Fruit fly (Drosophila melanogaster) whole organism: ENCODE results near the gene Ugt303B2.

Source experiments
- CG8478 ChIP-seq: fragments of >200 bp; optimal IDR thresholded peaks from 2 replicates; lab custom pipeline; 2018; ENCODE audit warnings: inconsistent platforms
- pan ChIP-seq: fragments of >200 bp; optimal IDR thresholded peaks from 2 replicates; lab custom pipeline; 2017
- psq ChIP-seq: fragments of >200 bp; optimal IDR thresholded peaks from 2 replicates; lab custom pipeline; 2017

DNA sequence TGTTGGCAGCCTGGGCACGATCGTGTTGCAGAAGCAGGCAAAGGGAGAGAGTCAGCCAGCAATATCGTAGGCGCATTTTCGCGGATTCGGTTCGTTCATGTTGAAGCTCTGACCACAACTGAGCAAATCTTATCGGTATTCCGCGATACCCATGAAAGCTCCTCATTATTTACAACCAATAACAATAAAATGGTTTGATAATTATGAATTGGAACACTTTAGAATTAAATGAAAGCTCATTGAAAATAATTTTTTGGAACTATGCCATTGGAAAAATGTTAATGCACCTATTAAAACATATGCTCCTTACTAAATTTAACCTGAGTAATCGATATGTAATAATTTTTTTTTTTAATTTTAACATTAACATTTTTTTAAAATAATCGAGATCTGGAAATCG, 2.1 kb downstream of the Ugt303B2 start, which contains the start of gene Ugt303B1:
- TF ChIP-seq CG8478 (lab: Kevin White, UChicago) (no peak), pan (lab: Kevin White, UChicago) (no peak), psq (lab: Kevin White, UChicago) (no peak)
